Fruit fly (Drosophila melanogaster): ENCODE measurements around the gene Pus1.

The Pus1 gene

DNA sequence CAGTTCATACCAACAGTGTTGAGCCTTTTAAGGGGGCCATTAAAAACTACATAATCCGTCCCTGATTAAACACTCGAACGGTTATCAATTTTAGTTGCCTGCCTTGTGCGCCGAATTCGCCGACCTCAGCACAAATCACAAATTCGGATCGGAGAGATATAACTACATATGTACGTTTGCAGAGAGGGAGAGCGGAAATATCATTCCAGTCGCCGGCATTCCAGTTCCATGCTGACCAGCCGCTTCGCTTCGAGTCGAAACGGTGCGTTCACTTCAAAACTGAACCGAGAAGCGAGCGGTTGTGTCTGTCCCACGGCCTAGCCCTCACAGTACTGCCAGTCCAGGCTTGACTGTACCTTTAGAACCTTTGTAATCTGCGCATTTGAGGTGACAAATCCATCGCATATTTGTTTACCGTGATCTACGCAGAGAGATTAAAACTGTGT lies 17.9 kb downstream of the Pus1 start (continued):
- TF ChIP-seq jumu (GFP tag; optimal IDR thresholded peaks at IDR 0.05) (peak; percentile 13), bab2 (GFP tag; optimal IDR thresholded peaks at IDR 0.05) (no peak), lov (optimal IDR thresholded peaks at IDR 0.05) (no peak), lov (GFP tag; IDR thresholded peaks at IDR 0.05) (0 out of 3 replicates have a peak, but pooled peaks have one; percentile 55), grau (tag; optimal IDR thresholded peaks at IDR 0.05) (peak; percentile 88), CG2120 (GFP tag; optimal IDR thresholded peaks at IDR 0.05) (no peak), Rfx (GFP tag; IDR thresholded peaks at IDR 0.05) (peak; percentile 15; the same call in 1 of the 2 replicates), CG10462 (GFP tag; optimal IDR thresholded peaks at IDR 0.05) (no peak), bigmax (GFP tag; optimal IDR thresholded peaks at IDR 0.05) (peak; percentile 56), Hmr (GFP tag; optimal IDR thresholded peaks at IDR 0.05) (peak; percentile 45), wek (GFP tag; optimal IDR thresholded peaks at IDR 0.05) (peak; percentile 5), ato (GFP tag; IDR thresholded peaks at IDR 0.05; ENCODE audit: partially characterized antibody) (0 out of 2 replicates have a peak, but pooled peaks have one; percentile 12), CG10654 (GFP tag; optimal IDR thresholded peaks at IDR 0.05) (no peak), Med (GFP tag) (peak; percentile 92), odd (GFP tag; optimal IDR thresholded peaks at IDR 0.05) (peak; percentile 22), lmd (GFP tag; IDR thresholded peaks at IDR 0.05) (no peak), CG13894 (tag; optimal IDR thresholded peaks at IDR 0.05) (peak; percentile 73), gsb (GFP tag; IDR thresholded peaks at IDR 0.05) (0 out of 2 replicates have a peak, but pooled peaks have one; percentile 8), ftz-f1 (GFP tag; optimal IDR thresholded peaks at IDR 0.05) (peak; percentile 38), NFAT (GFP tag; IDR thresholded peaks at IDR 0.05) (peak; percentile 32; the same call in 1 of the 2 replicates), CG3995 (GFP tag; optimal IDR thresholded peaks at IDR 0.05) (peak; percentile 44), CG7556 (GFP tag; optimal IDR thresholded peaks at IDR 0.05) (no peak), CG6765 (GFP tag; optimal IDR thresholded peaks at IDR 0.05) (peak; percentile 43), pfk (GFP tag; optimal IDR thresholded peaks at IDR 0.05) (peak; percentile 71), CG11398 (GFP tag; optimal IDR thresholded peaks at IDR 0.05) (peak; percentile 2), chinmo (GFP tag; IDR thresholded peaks at IDR 0.05; ENCODE audit: partially characterized antibody) (peak; percentile 72; the same call in 3 of the 4 replicates), cwo (GFP tag; optimal IDR thresholded peaks at IDR 0.05) (peak; percentile 20), CG8924 (tag; optimal IDR thresholded peaks at IDR 0.05) (peak; percentile 12), tio (GFP tag; optimal IDR thresholded peaks at IDR 0.05) (no peak), her (GFP tag; optimal IDR thresholded peaks at IDR 0.05) (peak; percentile 57), lbe (GFP tag; optimal IDR thresholded peaks at IDR 0.05) (no peak), wdn (GFP tag; IDR thresholded peaks at IDR 0.05) (peak; percentile 55; the same call in 1 of the 2 replicates), pan (optimal IDR thresholded peaks at IDR 0.05) (no peak), pan (GFP tag; optimal IDR thresholded peaks at IDR 0.05 in 1 of 2, IDR thresholded peaks at IDR 0.05 in 1 of 2) (no peak), Awh (GFP tag; IDR thresholded peaks at IDR 0.05) (peak; percentile 67; the same call in 1 of the 2 replicates), D19B (GFP tag; optimal IDR thresholded peaks at IDR 0.05) (no peak), amos (GFP tag; IDR thresholded peaks at IDR 0.05; ENCODE audit: partially characterized antibody) (peak; percentile 39; the same call in 1 of the 2 replicates), NfI (GFP tag; optimal IDR thresholded peaks at IDR 0.05) (peak; percentile 24), Ptx1 (GFP tag; IDR thresholded peaks at IDR 0.05) (no peak), lab (GFP tag; optimal IDR thresholded peaks at IDR 0.05) (peak; percentile 44), CG17361 (GFP tag; IDR thresholded peaks at IDR 0.05) (no peak), Bdp1 (GFP tag; optimal IDR thresholded peaks at IDR 0.05) (peak; percentile 27), peb (GFP tag; IDR thresholded peaks at IDR 0.05) (peak; percentile 10; the same call in 1 of the 2 replicates), Antp (GFP tag; optimal IDR thresholded peaks at IDR 0.05) (peak; percentile 19), sug (tag; optimal IDR thresholded peaks at IDR 0.05) (peak; percentile 90), grn (GFP tag; optimal IDR thresholded peaks at IDR 0.05) (peak; percentile 83), scrt (GFP tag; optimal IDR thresholded peaks at IDR 0.05) (peak; percentile 5), CG14860 (GFP tag; IDR thresholded peaks at IDR 0.05; ENCODE audit: partially characterized antibody) (no peak), esg (GFP tag; conservative IDR thresholded peaks at IDR 0.05) (no peak), E2f1 (GFP tag; IDR thresholded peaks at IDR 0.05) (peak; percentile 31; the same call in 1 of the 2 replicates)

Data from whole organism, embryonic.